Worm (Caenorhabditis elegans) whole organism, L3 larva: Measurements from ENCODE around the gene tmem-131.

Source experiments
- R02D3.7 ChIP-seq: fragments of 150-350 bp; optimal IDR thresholded peaks from 2 replicates; lab custom pipeline; 2014; ENCODE audit warnings: missing biosample characterization, missing genetic modification characterization
- ZK546.5 ChIP-seq: sonication (generic microtip); optimal IDR thresholded peaks from 2 replicates; lab custom pipeline; 2017; ENCODE audit warnings: missing biosample characterization, missing genetic modification characterization
- aly-2 ChIP-seq: fragments of 150-350 bp; optimal IDR thresholded peaks from 2 replicates; lab custom pipeline; 2014; ENCODE audit warnings: missing biosample characterization, missing genetic modification characterization
- ceh-16 ChIP-seq: sonication (generic microtip); optimal IDR thresholded peaks from 2 replicates; lab custom pipeline; 2017; ENCODE audit warnings: missing biosample characterization, missing genetic modification characterization
- ceh-28 ChIP-seq: fragments of 150-350 bp; optimal IDR thresholded peaks from 2 replicates; lab custom pipeline; 2014; ENCODE audit warnings: missing biosample characterization, missing genetic modification reagents, missing genetic modification characterization
- ceh-82 ChIP-seq: fragments of 150-350 bp; optimal IDR thresholded peaks from 2 replicates; lab custom pipeline; 2014; ENCODE audit warnings: missing biosample characterization, missing genetic modification characterization
- ceh-9 ChIP-seq: sonication (generic microtip); optimal IDR thresholded peaks from 2 replicates; lab custom pipeline; 2018; ENCODE audit warnings: missing biosample characterization, missing genetic modification characterization
- egl-27 ChIP-seq: sonication (generic microtip); optimal IDR thresholded peaks from 4 replicates; lab custom pipeline; 2017; ENCODE audit warnings: missing biosample characterization, missing genetic modification reagents, missing genetic modification characterization
- egl-5 ChIP-seq: fragments of 150-350 bp; optimal IDR thresholded peaks from 2 replicates; lab custom pipeline; 2017; ENCODE audit warnings: missing biosample characterization, missing genetic modification reagents, missing genetic modification characterization, inconsistent platforms
- elt-1 ChIP-seq: fragments of 150-350 bp; optimal IDR thresholded peaks from 2 replicates; lab custom pipeline; 2014; ENCODE audit warnings: missing biosample characterization, missing genetic modification characterization
- eor-1 ChIP-seq, 2 experiments: fragments of 150-350 bp; optimal IDR thresholded peaks; 2 replicates each; lab custom pipeline; 2014 to 2018; ENCODE audit warnings: missing biosample characterization in 2 of 2, missing genetic modification characterization in 2 of 2
- fkh-10 ChIP-seq: sonication (generic microtip); optimal IDR thresholded peaks from 2 replicates; lab custom pipeline; 2017; ENCODE audit warnings: missing biosample characterization, missing genetic modification reagents, missing genetic modification characterization
- fkh-2 ChIP-seq: fragments of 150-350 bp; optimal IDR thresholded peaks from 2 replicates; lab custom pipeline; 2014; ENCODE audit warnings: missing biosample characterization, missing genetic modification reagents, missing genetic modification characterization
- fos-1 ChIP-seq: fragments of 150-350 bp; optimal IDR thresholded peaks from 2 replicates; lab custom pipeline; 2014; ENCODE audit warnings: missing biosample characterization, missing genetic modification characterization
- hmg-11 ChIP-seq: sonication (generic microtip); optimal IDR thresholded peaks from 2 replicates; lab custom pipeline; 2016; ENCODE audit warnings: missing genetic modification characterization, missing compliant biosample characterization
- jun-1 ChIP-seq: fragments of 150-350 bp; optimal IDR thresholded peaks from 2 replicates; lab custom pipeline; 2014; ENCODE audit warnings: missing biosample characterization, missing genetic modification reagents, missing genetic modification characterization
- lin-15B ChIP-seq: fragments of 150-350 bp; optimal IDR thresholded peaks from 2 replicates; lab custom pipeline; 2014; ENCODE audit warnings: missing biosample characterization, missing genetic modification characterization
- lin-39 ChIP-seq: fragments of 150-350 bp; optimal IDR thresholded peaks from 2 replicates; lab custom pipeline; 2018; ENCODE audit warnings: missing biosample characterization, missing genetic modification reagents, missing genetic modification characterization
- lsy-12 ChIP-seq: sonication (generic microtip); optimal IDR thresholded peaks from 2 replicates; lab custom pipeline; 2016; ENCODE audit warnings: mild to moderate bottlenecking, missing genetic modification characterization, missing compliant biosample characterization
- mdl-1 ChIP-seq: fragments of 150-350 bp; optimal IDR thresholded peaks from 2 replicates; lab custom pipeline; 2014; ENCODE audit warnings: missing biosample characterization, missing genetic modification characterization
- mml-1 ChIP-seq: fragments of 150-350 bp; sonication (generic microtip); optimal IDR thresholded peaks from 3 replicates; lab custom pipeline; 2014; ENCODE audit warnings: missing biosample characterization, missing genetic modification characterization
- nfya-1 ChIP-seq: sonication (generic microtip); optimal IDR thresholded peaks from 2 replicates; lab custom pipeline; 2017; ENCODE audit warnings: missing genetic modification characterization, mild to moderate bottlenecking, missing compliant biosample characterization, antibody characterized with exemption, moderate library complexity; ENCODE audit not compliant: insufficient read depth
- nhr-11 ChIP-seq: fragments of 150-350 bp; optimal IDR thresholded peaks from 2 replicates; lab custom pipeline; 2014; ENCODE audit warnings: missing biosample characterization, missing genetic modification characterization
- nhr-12 ChIP-seq: fragments of 150-350 bp; optimal IDR thresholded peaks from 2 replicates; lab custom pipeline; 2014; ENCODE audit warnings: missing biosample characterization, missing genetic modification characterization
- nhr-23 ChIP-seq: fragments of 150-350 bp; optimal IDR thresholded peaks from 2 replicates; lab custom pipeline; 2014; ENCODE audit warnings: missing biosample characterization, missing genetic modification reagents, missing genetic modification characterization
- nhr-237 ChIP-seq: fragments of 150-350 bp; optimal IDR thresholded peaks from 2 replicates; lab custom pipeline; 2014; ENCODE audit warnings: missing biosample characterization, missing genetic modification characterization
- nhr-28 ChIP-seq: fragments of 150-350 bp; optimal IDR thresholded peaks from 2 replicates; lab custom pipeline; 2014; ENCODE audit warnings: missing biosample characterization, missing genetic modification characterization
- nhr-43 ChIP-seq: sonication (generic microtip); optimal IDR thresholded peaks from 2 replicates; lab custom pipeline; 2016; ENCODE audit warnings: mild to moderate bottlenecking, missing genetic modification characterization, missing compliant biosample characterization; ENCODE audit not compliant: poor library complexity, severe bottlenecking
- nhr-67 ChIP-seq: fragments of 150-350 bp; optimal IDR thresholded peaks from 2 replicates; lab custom pipeline; 2014; ENCODE audit warnings: missing biosample characterization, missing genetic modification characterization
- nhr-76 ChIP-seq: fragments of 150-350 bp; sonication (generic microtip); optimal IDR thresholded peaks from 5 replicates; lab custom pipeline; 2014; ENCODE audit warnings: missing biosample characterization, missing genetic modification characterization
- nhr-77 ChIP-seq: fragments of 150-350 bp; optimal IDR thresholded peaks from 2 replicates; lab custom pipeline; 2014; ENCODE audit warnings: missing biosample characterization, missing genetic modification characterization
- pha-4 ChIP-seq: fragments of 150-350 bp; optimal IDR thresholded peaks from 2 replicates; lab custom pipeline; 2014; ENCODE audit warnings: missing biosample characterization, missing genetic modification reagents, missing genetic modification characterization
- skn-1 ChIP-seq: fragments of 150-350 bp; optimal IDR thresholded peaks from 2 replicates; lab custom pipeline; 2014; ENCODE audit warnings: missing biosample characterization, missing genetic modification characterization
- snpc-4 ChIP-seq: fragments of 150-350 bp; optimal IDR thresholded peaks from 2 replicates; lab custom pipeline; 2014; ENCODE audit warnings: missing biosample characterization, missing genetic modification characterization
- tbx-2 ChIP-seq: sonication (generic microtip); optimal IDR thresholded peaks from 2 replicates; lab custom pipeline; 2016; ENCODE audit warnings: mild to moderate bottlenecking, missing genetic modification characterization, missing compliant biosample characterization
- unc-39 ChIP-seq: sonication (generic microtip); optimal IDR thresholded peaks from 4 replicates; lab custom pipeline; 2017; ENCODE audit warnings: missing biosample characterization, missing genetic modification characterization
- unc-62 ChIP-seq: fragments of 150-350 bp; sonication (generic microtip); optimal IDR thresholded peaks from 4 replicates; lab custom pipeline; 2014; ENCODE audit warnings: missing biosample characterization, missing genetic modification reagents, missing genetic modification characterization
- ztf-11 ChIP-seq: fragments of 150-350 bp; optimal IDR thresholded peaks from 2 replicates; lab custom pipeline; 2014; ENCODE audit warnings: missing biosample characterization, missing genetic modification characterization
- ztf-4 ChIP-seq: fragments of 150-350 bp; optimal IDR thresholded peaks from 2 replicates; lab custom pipeline; 2014; ENCODE audit warnings: missing biosample characterization, missing genetic modification characterization

The tmem-131 gene

ce11 chrIII:5012460-5012859 is 14.5 kb upstream of the tmem-131 start:
- TF ChIP-seq pha-4 (no peak), nhr-77 (tag; lab: Kevin White, UChicago) (no peak), eor-1 (tag; optimal IDR thresholded peaks at IDR 0.05; lab: Kevin White, UChicago) (no peak), snpc-4 (no peak), nhr-76 (tag; lab: Kevin White, UChicago) (no peak), tbx-2 (tag; lab: Kevin White, UChicago) (no peak), elt-1 (no peak), lin-39 (tag; lab: Kevin White, UChicago) (no peak), nhr-11 (tag; lab: Kevin White, UChicago) (no peak), skn-1 (tag; lab: Kevin White, UChicago) (no peak), ceh-16 (no peak), aly-2 (tag; lab: Kevin White, UChicago) (no peak), lsy-12 (tag; lab: Kevin White, UChicago) (no peak), ztf-11 (tag; lab: Kevin White, UChicago) (no peak), nhr-67 (tag; lab: Kevin White, UChicago) (no peak), mml-1 (tag; lab: Kevin White, UChicago) (no peak), jun-1 (tag; lab: Kevin White, UChicago) (no peak), ceh-28 (tag; lab: Kevin White, UChicago) (no peak), ceh-9 (no peak)

ce11 chrIII:5010723-5011122 is 12.8 kb upstream of the tmem-131 start:
- TF ChIP-seq lin-15B (no peak), unc-39 (no peak), ceh-82 (no peak), ZK546.5 (tag; lab: Kevin White, UChicago) (no peak), nhr-23 (tag; lab: Kevin White, UChicago) (no peak), ceh-9 (no peak), unc-62 (GFP tag; lab: Kevin White, UChicago) (no peak), snpc-4 (no peak), fkh-2 (no peak), tbx-2 (tag; lab: Kevin White, UChicago) (no peak), R02D3.7 (tag; lab: Kevin White, UChicago) (no peak), hmg-11 (no peak), jun-1 (tag; lab: Kevin White, UChicago) (no peak), pha-4 (no peak), egl-5 (tag; lab: Kevin White, UChicago) (no peak), nfya-1 (tag; lab: Kevin White, UChicago) (no peak)

ce11 chrIII:5008730-5009129 is 10.8 kb upstream of the tmem-131 start, which contains the start of gene R144.11:
TSS of gene R144.11 (minus strand) at chrIII:5008830.
- TF ChIP-seq fkh-10: no peak
- no peak for TF ChIP-seq lin-15B
- no peak for TF ChIP-seq tbx-2 (tag; lab: Kevin White, UChicago)
- no peak for TF ChIP-seq snpc-4
- no peak for TF ChIP-seq ztf-4 (tag; lab: Kevin White, UChicago)
- TF ChIP-seq nhr-12 (tag; lab: Kevin White, UChicago): no peak
- no peak for TF ChIP-seq ZK546.5 (tag; lab: Kevin White, UChicago)
- TF ChIP-seq nhr-23 (tag; lab: Kevin White, UChicago): no peak
- no peak for TF ChIP-seq ztf-11 (tag; lab: Kevin White, UChicago)
- no peak for TF ChIP-seq aly-2 (tag; lab: Kevin White, UChicago)
- TF ChIP-seq egl-5 (tag; lab: Kevin White, UChicago): no peak
- TF ChIP-seq egl-27 (tag; lab: Kevin White, UChicago): no peak
- no peak for TF ChIP-seq fos-1 (tag; lab: Kevin White, UChicago)
- no peak for TF ChIP-seq nhr-43 (tag; lab: Kevin White, UChicago)
- no peak for TF ChIP-seq mdl-1 (tag; lab: Kevin White, UChicago)
- no peak for TF ChIP-seq eor-1 (tag; optimal IDR thresholded peaks at IDR 0.05; lab: Kevin White, UChicago)
- no peak for TF ChIP-seq nhr-237
- TF ChIP-seq, all 47 proteins: peak for 0

ce11 chrIII:5006881-5007280 is 8.9 kb upstream of the tmem-131 start, which contains the start of gene R144.12:
TSS of gene R144.12 (minus strand) at chrIII:5006981.
- no peak for TF ChIP-seq hmg-11
- TF ChIP-seq ceh-9: no peak
- no peak for TF ChIP-seq nhr-28
- no peak for TF ChIP-seq ceh-82
- TF ChIP-seq fkh-2: no peak
- TF ChIP-seq eor-1 (tag; optimal IDR thresholded peaks at IDR 0.05; lab: Kevin White, UChicago): no peak
- TF ChIP-seq ztf-11 (tag; lab: Kevin White, UChicago): no peak
- TF ChIP-seq lsy-12 (tag; lab: Kevin White, UChicago): no peak
